Worm (Caenorhabditis elegans) whole organism, L3 larva: ENCODE results near the gene H01G02.3.

ENCODE experiments used
- ZK546.5 ChIP-seq: sonication (generic microtip); optimal IDR thresholded peaks from 2 replicates; lab custom pipeline; 2017; ENCODE audit warnings: missing biosample characterization, missing genetic modification characterization
- ceh-16 ChIP-seq: sonication (generic microtip); optimal IDR thresholded peaks from 2 replicates; lab custom pipeline; 2017; ENCODE audit warnings: missing biosample characterization, missing genetic modification characterization
- ceh-28 ChIP-seq: fragments of 150-350 bp; optimal IDR thresholded peaks from 2 replicates; lab custom pipeline; 2014; ENCODE audit warnings: missing biosample characterization, missing genetic modification reagents, missing genetic modification characterization
- ceh-9 ChIP-seq: sonication (generic microtip); optimal IDR thresholded peaks from 2 replicates; lab custom pipeline; 2018; ENCODE audit warnings: missing biosample characterization, missing genetic modification characterization
- daf-12 ChIP-seq: fragments of 150-350 bp; optimal IDR thresholded peaks from 2 replicates; lab custom pipeline; 2014; ENCODE audit warnings: missing biosample characterization, missing genetic modification reagents, missing genetic modification characterization
- egl-27 ChIP-seq: sonication (generic microtip); optimal IDR thresholded peaks from 4 replicates; lab custom pipeline; 2017; ENCODE audit warnings: missing biosample characterization, missing genetic modification reagents, missing genetic modification characterization
- egl-5 ChIP-seq: fragments of 150-350 bp; optimal IDR thresholded peaks from 2 replicates; lab custom pipeline; 2017; ENCODE audit warnings: missing biosample characterization, missing genetic modification reagents, missing genetic modification characterization, inconsistent platforms
- elt-1 ChIP-seq: fragments of 150-350 bp; optimal IDR thresholded peaks from 2 replicates; lab custom pipeline; 2014; ENCODE audit warnings: missing biosample characterization, missing genetic modification characterization
- elt-2 ChIP-seq: sonication (generic microtip); optimal IDR thresholded peaks from 2 replicates; lab custom pipeline; 2016; ENCODE audit warnings: missing genetic modification reagents, mild to moderate bottlenecking, missing genetic modification characterization, missing compliant biosample characterization
- elt-3 ChIP-seq, 3 experiments: fragments of 150-350 bp in 1 of 3; sonication (generic microtip) in 2 of 3; optimal IDR thresholded peaks; 2 replicates in 2 of 3; 4 replicates in 1 of 3; lab custom pipeline; 2014 to 2017; ENCODE audit warnings: missing biosample characterization in 3 of 3, missing genetic modification characterization in 3 of 3
- eor-1 ChIP-seq, 2 experiments: fragments of 150-350 bp; optimal IDR thresholded peaks; 2 replicates each; lab custom pipeline; 2014 to 2018; ENCODE audit warnings: missing biosample characterization in 2 of 2, missing genetic modification characterization in 2 of 2
- fkh-10 ChIP-seq: sonication (generic microtip); optimal IDR thresholded peaks from 2 replicates; lab custom pipeline; 2017; ENCODE audit warnings: missing biosample characterization, missing genetic modification reagents, missing genetic modification characterization
- fkh-2 ChIP-seq: fragments of 150-350 bp; optimal IDR thresholded peaks from 2 replicates; lab custom pipeline; 2014; ENCODE audit warnings: missing biosample characterization, missing genetic modification reagents, missing genetic modification characterization
- hmg-11 ChIP-seq: sonication (generic microtip); optimal IDR thresholded peaks from 2 replicates; lab custom pipeline; 2016; ENCODE audit warnings: missing genetic modification characterization, missing compliant biosample characterization
- jun-1 ChIP-seq: fragments of 150-350 bp; optimal IDR thresholded peaks from 2 replicates; lab custom pipeline; 2014; ENCODE audit warnings: missing biosample characterization, missing genetic modification reagents, missing genetic modification characterization
- lin-15B ChIP-seq: fragments of 150-350 bp; optimal IDR thresholded peaks from 2 replicates; lab custom pipeline; 2014; ENCODE audit warnings: missing biosample characterization, missing genetic modification characterization
- lin-39 ChIP-seq: fragments of 150-350 bp; optimal IDR thresholded peaks from 2 replicates; lab custom pipeline; 2018; ENCODE audit warnings: missing biosample characterization, missing genetic modification reagents, missing genetic modification characterization
- mdl-1 ChIP-seq: fragments of 150-350 bp; optimal IDR thresholded peaks from 2 replicates; lab custom pipeline; 2014; ENCODE audit warnings: missing biosample characterization, missing genetic modification characterization
- nfya-1 ChIP-seq: sonication (generic microtip); optimal IDR thresholded peaks from 2 replicates; lab custom pipeline; 2017; ENCODE audit warnings: missing genetic modification characterization, mild to moderate bottlenecking, missing compliant biosample characterization, antibody characterized with exemption, moderate library complexity; ENCODE audit not compliant: insufficient read depth
- nhr-12 ChIP-seq: fragments of 150-350 bp; optimal IDR thresholded peaks from 2 replicates; lab custom pipeline; 2014; ENCODE audit warnings: missing biosample characterization, missing genetic modification characterization
- nhr-23 ChIP-seq: fragments of 150-350 bp; optimal IDR thresholded peaks from 2 replicates; lab custom pipeline; 2014; ENCODE audit warnings: missing biosample characterization, missing genetic modification reagents, missing genetic modification characterization
- nhr-25 ChIP-seq: sonication (generic microtip); optimal IDR thresholded peaks from 2 replicates; lab custom pipeline; 2017; ENCODE audit warnings: missing biosample characterization, missing genetic modification characterization
- nhr-43 ChIP-seq: sonication (generic microtip); optimal IDR thresholded peaks from 2 replicates; lab custom pipeline; 2016; ENCODE audit warnings: mild to moderate bottlenecking, missing genetic modification characterization, missing compliant biosample characterization; ENCODE audit not compliant: poor library complexity, severe bottlenecking
- nhr-77 ChIP-seq: fragments of 150-350 bp; optimal IDR thresholded peaks from 2 replicates; lab custom pipeline; 2014; ENCODE audit warnings: missing biosample characterization, missing genetic modification characterization
- pqm-1 ChIP-seq: fragments of 150-350 bp; optimal IDR thresholded peaks from 2 replicates; lab custom pipeline; 2017; ENCODE audit warnings: missing biosample characterization, missing genetic modification characterization, inconsistent platforms
- snpc-4 ChIP-seq: fragments of 150-350 bp; optimal IDR thresholded peaks from 2 replicates; lab custom pipeline; 2014; ENCODE audit warnings: missing biosample characterization, missing genetic modification characterization
- unc-39 ChIP-seq: sonication (generic microtip); optimal IDR thresholded peaks from 4 replicates; lab custom pipeline; 2017; ENCODE audit warnings: missing biosample characterization, missing genetic modification characterization
- unc-62 ChIP-seq: fragments of 150-350 bp; sonication (generic microtip); optimal IDR thresholded peaks from 4 replicates; lab custom pipeline; 2014; ENCODE audit warnings: missing biosample characterization, missing genetic modification reagents, missing genetic modification characterization
- zag-1 ChIP-seq: fragments of 150-350 bp; optimal IDR thresholded peaks from 2 replicates; lab custom pipeline; 2014; ENCODE audit warnings: missing biosample characterization, missing genetic modification characterization
- ztf-11 ChIP-seq: fragments of 150-350 bp; optimal IDR thresholded peaks from 2 replicates; lab custom pipeline; 2014; ENCODE audit warnings: missing biosample characterization, missing genetic modification characterization
- ztf-4 ChIP-seq: fragments of 150-350 bp; optimal IDR thresholded peaks from 2 replicates; lab custom pipeline; 2014; ENCODE audit warnings: missing biosample characterization, missing genetic modification characterization

H01G02.3 gene

ce11 chrIV:11809047-11809446, 16.7 kb upstream of the H01G02.3 start:
- TF ChIP-seq egl-27 (tag; lab: Kevin White, UChicago) (no peak), ZK546.5 (tag; lab: Kevin White, UChicago) (no peak), hmg-11 (tag; lab: Kevin White, UChicago) (no peak), jun-1 (no peak), pqm-1 (tag; lab: Kevin White, UChicago) (no peak), nhr-43 (tag; lab: Kevin White, UChicago) (peak; percentile 69), nhr-77 (tag; lab: Kevin White, UChicago) (no peak), nhr-25 (tag; lab: Kevin White, UChicago) (peak; percentile 28), ztf-11 (tag; lab: Kevin White, UChicago) (no peak), nfya-1 (tag; lab: Kevin White, UChicago) (no peak), nhr-23 (tag; lab: Kevin White, UChicago) (peak; percentile 84), lin-15B (tag; lab: Kevin White, UChicago) (no peak), elt-3 (tag; optimal IDR thresholded peaks at IDR 0.05; lab: Kevin White, UChicago) (peak in 2 of 3 experiments; percentile 42 to 67), fkh-2 (tag; lab: Kevin White, UChicago) (no peak), eor-1 (tag; optimal IDR thresholded peaks at IDR 0.05; lab: Kevin White, UChicago) (no peak), elt-1 (tag; lab: Kevin White, UChicago) (no peak)

ce11 chrIV:11804053-11804452, 11.7 kb upstream of the H01G02.3 start, which contains the start of gene H01G02.1:
H01G02.1 (minus strand) TSS chrIV:11804153.
- TF ChIP-seq daf-12 (tag; lab: Kevin White, UChicago) (no peak), eor-1 (tag; optimal IDR thresholded peaks at IDR 0.05; lab: Kevin White, UChicago) (no peak), ceh-28 (tag; lab: Kevin White, UChicago) (no peak), unc-39 (no peak)

DNA sequence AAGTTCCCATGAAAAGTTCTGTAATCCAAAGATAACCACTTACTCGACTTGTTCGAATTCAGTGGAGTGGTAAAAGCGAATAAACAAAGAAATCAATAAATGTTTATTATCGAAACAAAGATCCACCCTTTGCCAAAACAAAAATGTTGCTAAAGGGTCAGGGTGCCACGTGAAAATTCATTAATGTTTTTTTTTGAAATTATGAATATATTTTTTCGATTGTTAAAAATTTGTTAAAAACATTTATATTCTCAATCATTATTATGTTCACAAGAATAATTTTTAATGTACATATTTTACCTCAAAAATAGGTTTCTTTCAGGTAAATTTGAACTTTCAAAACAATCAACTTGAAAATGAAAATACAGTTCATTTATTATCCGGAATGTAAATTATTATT, 10.6 kb upstream of the H01G02.3 start, which contains the start of gene H01G02.4:
Gene H01G02.4 (minus strand): TSS at position 101 of the 400 bp plus-strand sequence.
- TF ChIP-seq ztf-11 (tag; lab: Kevin White, UChicago) (no peak), mdl-1 (no peak), egl-5 (no peak), unc-62 (GFP tag; lab: Kevin White, UChicago) (no peak), lin-15B (tag; lab: Kevin White, UChicago) (no peak), elt-2 (no peak), nhr-12 (tag; lab: Kevin White, UChicago) (no peak), lin-39 (tag; lab: Kevin White, UChicago) (no peak), egl-27 (tag; lab: Kevin White, UChicago) (no peak), ceh-16 (tag; lab: Kevin White, UChicago) (no peak), ceh-9 (tag; lab: Kevin White, UChicago) (no peak), ZK546.5 (tag; lab: Kevin White, UChicago) (no peak), nhr-25 (tag; lab: Kevin White, UChicago) (no peak), zag-1 (tag; lab: Kevin White, UChicago) (no peak), fkh-10 (GFP tag; lab: Kevin White, UChicago) (no peak), unc-39 (no peak), pqm-1 (tag; lab: Kevin White, UChicago) (no peak), nhr-77 (tag; lab: Kevin White, UChicago) (no peak), nfya-1 (tag; lab: Kevin White, UChicago) (no peak), snpc-4 (tag; lab: Kevin White, UChicago) (no peak)

ce11 chrIV:11801078-11801477, 8.7 kb upstream of the H01G02.3 start, which contains the start of gene dyf-18:
dyf-18 (minus strand) TSS chrIV:11801178.
- no peak for TF ChIP-seq ztf-4 (tag; lab: Kevin White, UChicago)
- TF ChIP-seq ceh-9 (tag; lab: Kevin White, UChicago): no peak
- TF ChIP-seq nfya-1 (tag; lab: Kevin White, UChicago): no peak
- TF ChIP-seq, all 47 proteins: peak for 0

DNA sequence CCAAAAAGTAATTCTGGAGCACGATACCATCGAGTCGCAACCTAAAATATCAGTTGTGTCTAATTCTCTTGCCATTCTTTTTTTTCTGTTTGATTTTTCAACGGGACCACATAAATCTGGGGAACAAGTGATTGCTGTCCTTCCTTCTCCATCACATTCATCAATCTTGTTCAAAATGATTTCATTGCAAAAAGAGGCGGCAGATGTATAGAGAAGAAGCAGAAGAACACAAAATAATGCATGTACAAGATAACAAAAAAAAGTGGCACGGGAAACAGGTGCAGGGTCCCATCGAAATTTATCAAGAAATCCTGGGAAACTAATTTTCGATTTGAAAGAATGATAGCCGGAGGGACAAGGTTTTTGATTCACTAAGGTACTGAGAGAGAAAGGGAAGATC, 6.8 kb upstream of the H01G02.3 start:
- TF ChIP-seq nhr-77 (tag; lab: Kevin White, UChicago) (no peak), egl-5 (peak; percentile 69)
